Worm (Caenorhabditis elegans): ENCODE results near the gene C27D8.4.
A peak's percentile ranks its signal among the peaks of the same experiment; 100 is the strongest.

Gene C27D8.4

DNA sequence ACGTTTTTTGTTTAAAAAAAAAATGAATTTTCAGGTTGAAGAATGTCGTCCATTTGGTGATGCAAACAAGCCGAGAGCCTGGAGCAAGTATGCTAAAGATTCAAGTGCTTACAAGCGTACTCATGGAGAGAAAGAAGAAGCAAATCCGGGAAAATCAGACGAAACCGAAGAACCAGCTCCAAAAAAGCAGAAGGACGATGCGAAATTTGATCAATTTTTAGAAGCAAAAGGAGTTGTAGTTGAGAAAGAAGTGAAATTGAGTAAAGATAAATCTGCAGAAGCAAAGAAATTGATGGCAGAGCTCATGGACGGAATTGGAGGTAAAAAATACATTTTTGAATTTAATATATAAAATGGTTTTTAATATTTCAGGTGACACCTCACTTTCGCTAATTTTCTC is 21.3 kb downstream of the C27D8.4 start:
- TF ChIP-seq T22C8.4 (GFP tag; IDR thresholded peaks at IDR 0.05) (no peak), ztf-29 (GFP tag; IDR thresholded peaks at IDR 0.05) (no peak), ref-1 (GFP tag; conservative IDR thresholded peaks at IDR 0.05) (no peak), cog-1 (tag; optimal IDR thresholded peaks at IDR 0.05) (no peak), med-1 (GFP tag; optimal IDR thresholded peaks at IDR 0.05; ENCODE audit: insufficient read depth) (no peak), klf-2 (GFP tag; conservative IDR thresholded peaks at IDR 0.05) (no peak), ztf-23 (GFP tag; IDR thresholded peaks at IDR 0.05) (no peak), flt-1 (GFP tag; IDR thresholded peaks at IDR 0.05) (no peak), tab-1 (GFP tag; IDR thresholded peaks at IDR 0.05) (no peak)

DNA sequence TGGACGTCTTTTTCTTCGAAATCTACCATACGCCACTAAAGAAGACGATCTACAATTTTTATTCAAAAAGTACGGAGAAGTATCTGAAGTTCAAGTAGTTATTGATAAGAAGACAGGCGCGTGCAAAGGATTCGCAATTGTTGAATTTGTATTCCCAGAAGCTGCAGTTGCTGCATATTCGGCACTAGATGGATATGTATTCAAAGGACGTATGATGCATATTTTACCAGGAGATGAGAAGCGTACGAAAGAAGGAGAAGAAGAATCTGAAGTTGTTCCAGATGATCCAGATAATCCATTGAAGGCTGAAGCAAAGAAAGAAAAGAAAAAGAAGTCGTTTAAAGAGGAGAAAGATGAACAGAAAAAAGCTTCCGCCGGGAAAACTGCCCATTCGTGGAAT is 22.0 kb downstream of the C27D8.4 start:
- TF ChIP-seq klf-2 (GFP tag; conservative IDR thresholded peaks at IDR 0.05) (no peak), tab-1 (GFP tag; IDR thresholded peaks at IDR 0.05) (no peak), ref-1 (GFP tag; conservative IDR thresholded peaks at IDR 0.05) (no peak), med-1 (GFP tag; optimal IDR thresholded peaks at IDR 0.05; ENCODE audit: insufficient read depth) (no peak), ztf-29 (GFP tag; IDR thresholded peaks at IDR 0.05) (no peak), T22C8.4 (GFP tag; IDR thresholded peaks at IDR 0.05) (no peak), ztf-23 (GFP tag; IDR thresholded peaks at IDR 0.05) (no peak), flt-1 (GFP tag; IDR thresholded peaks at IDR 0.05) (no peak), cog-1 (tag; optimal IDR thresholded peaks at IDR 0.05) (no peak)

DNA sequence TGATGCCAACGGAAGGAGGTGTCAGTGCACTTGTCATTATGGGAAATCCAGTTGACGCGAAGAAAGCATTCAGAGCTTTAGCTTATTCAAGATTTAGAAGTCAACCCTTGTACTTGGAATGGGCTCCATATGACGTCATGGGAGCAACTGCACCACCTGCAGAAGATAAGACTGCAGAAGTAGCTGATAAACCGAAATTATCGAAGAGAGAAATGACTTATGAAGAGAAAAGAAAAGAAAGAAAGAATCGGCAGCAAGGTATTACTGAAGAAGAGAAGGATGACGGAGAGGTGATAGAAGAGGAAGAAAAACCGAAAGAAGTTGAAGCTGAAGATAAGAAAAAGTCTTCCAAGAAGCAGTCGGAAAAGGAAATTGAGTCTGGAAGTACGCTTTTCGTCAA is 24.3 kb downstream of the C27D8.4 start:
- no peak for TF ChIP-seq klf-2 (GFP tag; conservative IDR thresholded peaks at IDR 0.05)
- no peak for TF ChIP-seq flt-1 (GFP tag; IDR thresholded peaks at IDR 0.05)
- TF ChIP-seq ref-1 (GFP tag; conservative IDR thresholded peaks at IDR 0.05) = no peak
- TF ChIP-seq cog-1 (tag; optimal IDR thresholded peaks at IDR 0.05) = no peak
- no peak for TF ChIP-seq med-1 (GFP tag; optimal IDR thresholded peaks at IDR 0.05; ENCODE audit: insufficient read depth)
- no peak for TF ChIP-seq ztf-29 (GFP tag; IDR thresholded peaks at IDR 0.05)
- no peak for TF ChIP-seq tab-1 (GFP tag; IDR thresholded peaks at IDR 0.05)

DNA sequence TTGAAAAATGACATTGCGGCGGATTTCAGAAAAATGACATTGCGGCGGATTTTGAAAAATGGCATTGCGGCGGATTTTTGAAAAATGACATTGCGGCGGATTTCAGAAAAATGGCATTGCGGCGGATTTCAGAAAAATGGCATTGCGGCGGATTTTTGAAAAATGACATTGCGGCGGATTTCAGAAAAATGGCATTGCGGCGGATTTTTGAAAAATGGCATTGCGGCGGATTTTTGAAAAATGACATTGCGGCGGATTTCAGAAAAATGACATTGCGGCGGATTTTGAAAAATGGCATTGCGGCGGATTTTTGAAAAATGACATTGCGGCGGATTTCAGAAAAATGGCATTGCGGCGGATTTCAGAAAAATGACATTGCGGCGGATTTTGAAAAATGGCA is 26.7 kb downstream of the C27D8.4 start:
- TF ChIP-seq tab-1 (GFP tag; IDR thresholded peaks at IDR 0.05) = 0 out of 2 replicates have a peak, but pooled peaks have one; percentile 44
- TF ChIP-seq ztf-23 (GFP tag; IDR thresholded peaks at IDR 0.05) = peak; percentile 46; the same call in 1 of the 2 replicates

DNA sequence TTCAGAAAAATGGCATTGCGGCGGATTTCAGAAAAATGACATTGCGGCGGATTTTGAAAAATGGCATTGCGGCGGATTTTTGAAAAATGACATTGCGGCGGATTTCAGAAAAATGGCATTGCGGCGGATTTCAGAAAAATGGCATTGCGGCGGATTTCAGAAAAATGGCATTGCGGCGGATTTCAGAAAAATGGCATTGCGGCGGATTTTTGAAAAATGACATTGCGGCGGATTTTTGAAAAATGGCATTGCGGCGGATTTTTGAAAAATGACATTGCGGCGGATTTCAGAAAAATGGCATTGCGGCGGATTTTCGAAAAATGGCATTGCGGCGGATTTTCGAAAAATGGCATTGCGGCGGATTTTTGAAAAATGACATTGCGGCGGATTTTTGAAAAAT is 27.6 kb downstream of the C27D8.4 start:
- TF ChIP-seq ztf-29 (GFP tag; IDR thresholded peaks at IDR 0.05) (0 out of 2 replicates have a peak, but pooled peaks have one; percentile 11), ref-1 (GFP tag; conservative IDR thresholded peaks at IDR 0.05) (peak; percentile 18; the same call in 1 of the 2 replicates), T22C8.4 (GFP tag; IDR thresholded peaks at IDR 0.05) (0 out of 2 replicates have a peak, but pooled peaks have one; percentile 25)

DNA sequence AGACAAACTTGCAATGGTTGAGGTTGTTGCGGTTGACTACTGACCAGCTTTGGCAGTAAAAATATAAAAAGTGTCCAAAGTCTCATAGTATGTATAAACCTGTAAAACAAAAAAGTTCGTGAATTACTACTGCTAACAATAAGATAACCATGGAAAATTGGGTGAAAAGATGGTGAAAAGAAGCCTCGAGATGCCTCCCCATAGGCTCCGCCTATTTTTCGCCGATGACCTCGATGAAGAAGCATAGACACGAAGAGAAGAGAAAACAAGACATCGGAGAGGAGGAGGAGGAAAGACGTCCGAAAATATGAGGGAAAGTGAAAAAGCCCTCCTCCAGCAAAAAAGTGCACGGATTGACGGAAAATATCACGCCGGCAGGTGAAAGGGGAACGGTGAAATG is 37.5 kb downstream of the C27D8.4 start, which contains the start of gene T23F6.5:
TSS of gene T23F6.5 (minus strand) at position 101 of the 400 bp plus-strand sequence.
- TF ChIP-seq ztf-29 (GFP tag; IDR thresholded peaks at IDR 0.05) (no peak), cog-1 (tag; optimal IDR thresholded peaks at IDR 0.05) (no peak), tab-1 (GFP tag; IDR thresholded peaks at IDR 0.05) (no peak), ztf-23 (GFP tag; IDR thresholded peaks at IDR 0.05) (no peak), med-1 (GFP tag; optimal IDR thresholded peaks at IDR 0.05; ENCODE audit: insufficient read depth) (no peak), klf-2 (GFP tag; conservative IDR thresholded peaks at IDR 0.05) (no peak), T22C8.4 (GFP tag; IDR thresholded peaks at IDR 0.05) (no peak), ref-1 (GFP tag; conservative IDR thresholded peaks at IDR 0.05) (no peak), flt-1 (GFP tag; IDR thresholded peaks at IDR 0.05) (no peak)

DNA sequence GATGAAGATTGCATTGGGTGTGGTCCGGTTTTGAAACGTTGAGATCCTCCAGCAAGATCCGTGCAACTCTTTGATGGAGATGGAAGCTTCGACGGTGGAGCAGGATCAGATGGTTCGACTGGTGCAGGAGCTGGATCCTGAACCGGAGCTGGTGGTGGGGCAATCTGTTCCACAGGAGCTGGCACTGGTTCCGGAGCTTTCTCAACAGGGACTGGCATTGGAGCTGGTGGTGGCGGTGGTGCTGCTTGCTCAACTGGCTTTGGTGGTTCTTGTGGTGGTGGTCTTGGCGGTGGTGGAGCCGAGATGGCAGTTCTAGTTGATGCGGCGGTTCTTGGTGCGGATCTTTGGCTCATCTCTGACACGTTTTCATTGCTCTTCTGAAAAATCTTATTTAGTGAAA is 39.8 kb downstream of the C27D8.4 start:
- TF ChIP-seq klf-2 (GFP tag; conservative IDR thresholded peaks at IDR 0.05) (no peak), med-1 (GFP tag; optimal IDR thresholded peaks at IDR 0.05; ENCODE audit: insufficient read depth) (no peak), ref-1 (GFP tag; conservative IDR thresholded peaks at IDR 0.05) (no peak), ztf-29 (GFP tag; IDR thresholded peaks at IDR 0.05) (no peak), T22C8.4 (GFP tag; IDR thresholded peaks at IDR 0.05) (no peak), flt-1 (GFP tag; IDR thresholded peaks at IDR 0.05) (no peak), ztf-23 (GFP tag; IDR thresholded peaks at IDR 0.05) (no peak), tab-1 (GFP tag; IDR thresholded peaks at IDR 0.05) (no peak), cog-1 (tag; optimal IDR thresholded peaks at IDR 0.05) (no peak)

DNA sequence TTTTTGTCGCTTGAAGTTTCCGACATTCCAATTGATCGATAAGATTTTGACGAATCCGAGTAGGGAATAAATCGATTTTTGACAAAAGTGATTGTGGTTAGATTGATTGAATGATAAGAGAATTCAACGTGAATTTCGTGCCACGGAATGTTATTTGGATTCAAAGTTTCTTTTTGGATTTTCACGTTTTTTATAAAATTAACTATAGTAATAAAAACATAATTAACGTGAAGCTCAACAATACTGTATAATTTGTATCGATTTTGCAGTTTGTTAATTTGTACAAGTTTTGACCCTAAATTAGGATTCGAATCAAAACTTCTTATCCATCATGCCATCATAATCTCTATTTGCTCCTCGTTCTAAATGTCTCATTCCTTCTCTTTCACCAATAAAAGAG is 40.8 kb downstream of the C27D8.4 start, which contains the start of gene C36H8.1:
TSS of gene C36H8.1 (minus strand) at position 101 of the 400 bp plus-strand sequence.
- TF ChIP-seq cog-1 (tag; optimal IDR thresholded peaks at IDR 0.05) (no peak), tab-1 (GFP tag; IDR thresholded peaks at IDR 0.05) (no peak), med-1 (GFP tag; optimal IDR thresholded peaks at IDR 0.05; ENCODE audit: insufficient read depth) (no peak), T22C8.4 (GFP tag; IDR thresholded peaks at IDR 0.05) (no peak), ztf-23 (GFP tag; IDR thresholded peaks at IDR 0.05) (no peak), klf-2 (GFP tag; conservative IDR thresholded peaks at IDR 0.05) (no peak), flt-1 (GFP tag; IDR thresholded peaks at IDR 0.05) (no peak), ztf-29 (GFP tag; IDR thresholded peaks at IDR 0.05) (no peak), ref-1 (GFP tag; conservative IDR thresholded peaks at IDR 0.05) (no peak)

DNA sequence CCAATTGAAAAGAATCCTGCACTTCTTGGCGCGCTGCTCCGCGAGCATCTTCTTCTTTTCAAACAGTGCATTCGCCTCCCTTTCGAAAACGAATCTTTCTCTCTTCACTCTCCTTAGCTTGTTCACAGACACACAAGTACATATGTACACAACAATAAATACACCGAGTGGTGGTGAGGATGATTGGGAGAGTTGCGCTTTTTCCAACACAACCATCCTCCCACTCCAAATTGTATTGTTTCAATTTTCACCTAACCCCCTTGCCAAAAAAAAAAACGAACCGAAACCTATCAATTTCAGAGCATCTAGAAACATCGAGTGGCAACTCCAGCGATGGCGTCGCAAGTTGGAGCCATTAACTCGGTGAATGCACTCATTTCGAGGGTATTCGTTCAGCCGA is 42.4 kb downstream of the C27D8.4 start, which contains the start of gene inx-6:
TSS of gene inx-6 (plus strand) at position 301 of the 400 bp plus-strand sequence.
- TF ChIP-seq T22C8.4 (GFP tag; IDR thresholded peaks at IDR 0.05) = no peak
- no peak for TF ChIP-seq klf-2 (GFP tag; conservative IDR thresholded peaks at IDR 0.05)
- TF ChIP-seq ztf-23 (GFP tag; IDR thresholded peaks at IDR 0.05) = no peak
- TF ChIP-seq cog-1 (tag; optimal IDR thresholded peaks at IDR 0.05) = no peak
- no peak for TF ChIP-seq tab-1 (GFP tag; IDR thresholded peaks at IDR 0.05)
- TF ChIP-seq flt-1 (GFP tag; IDR thresholded peaks at IDR 0.05) = no peak
- TF ChIP-seq ztf-29 (GFP tag; IDR thresholded peaks at IDR 0.05) = no peak
- no peak for TF ChIP-seq ref-1 (GFP tag; conservative IDR thresholded peaks at IDR 0.05)
- TF ChIP-seq med-1 (GFP tag; optimal IDR thresholded peaks at IDR 0.05; ENCODE audit: insufficient read depth) = no peak

DNA sequence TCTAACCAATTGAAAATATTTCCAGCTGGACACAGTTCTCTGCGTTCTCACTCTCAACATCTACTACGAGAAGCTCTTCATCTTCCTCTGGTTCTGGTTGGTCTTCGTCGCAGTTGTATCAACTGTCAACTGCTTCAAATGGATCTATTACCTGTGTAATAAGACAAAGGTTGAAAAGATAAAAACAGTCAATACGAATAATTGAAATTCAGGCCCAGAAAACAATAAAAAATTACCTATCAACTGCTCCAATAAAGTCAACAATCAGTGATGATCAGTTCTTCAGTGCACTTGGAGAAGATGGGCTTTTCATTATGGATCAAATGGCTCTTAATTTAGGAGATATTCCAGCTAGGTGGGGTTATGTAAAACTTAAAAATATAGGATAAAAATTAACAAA is 44.8 kb downstream of the C27D8.4 start:
- TF ChIP-seq ztf-23 (GFP tag; IDR thresholded peaks at IDR 0.05) = no peak
- TF ChIP-seq ref-1 (GFP tag; conservative IDR thresholded peaks at IDR 0.05) = no peak
- no peak for TF ChIP-seq klf-2 (GFP tag; conservative IDR thresholded peaks at IDR 0.05)
- no peak for TF ChIP-seq ztf-29 (GFP tag; IDR thresholded peaks at IDR 0.05)
- no peak for TF ChIP-seq med-1 (GFP tag; optimal IDR thresholded peaks at IDR 0.05; ENCODE audit: insufficient read depth)
- TF ChIP-seq cog-1 (tag; optimal IDR thresholded peaks at IDR 0.05) = no peak
- no peak for TF ChIP-seq tab-1 (GFP tag; IDR thresholded peaks at IDR 0.05)
- TF ChIP-seq T22C8.4 (GFP tag; IDR thresholded peaks at IDR 0.05) = no peak
- no peak for TF ChIP-seq flt-1 (GFP tag; IDR thresholded peaks at IDR 0.05)
